Worm (Caenorhabditis elegans) whole organism, L2 larva: Measurements from ENCODE around the gene Y75B12B.11.

Source experiments
- F13H6.1 ChIP-seq: sonication (generic microtip); optimal IDR thresholded peaks from 2 replicates; lab custom pipeline; 2016; ENCODE audit warnings: missing genetic modification characterization, missing compliant biosample characterization
- fos-1 ChIP-seq: fragments of 150-350 bp; optimal IDR thresholded peaks from 2 replicates; lab custom pipeline; 2014; ENCODE audit warnings: missing biosample characterization, missing genetic modification characterization

- TF ChIP-seq fos-1 (tag; lab: Kevin White, UChicago) (no peak), F13H6.1 (tag; lab: Kevin White, UChicago) (no peak)
Measured at ce11 chrV:15241259-15241658, 50.2 kb downstream of the Y75B12B.11 start, which contains the start of gene chil-12.
